Fruit fly (Drosophila melanogaster): ENCODE results near the gene Jig.
A peak's percentile ranks its signal among the peaks of the same experiment; 100 is the strongest.

Gene Jig

DNA sequence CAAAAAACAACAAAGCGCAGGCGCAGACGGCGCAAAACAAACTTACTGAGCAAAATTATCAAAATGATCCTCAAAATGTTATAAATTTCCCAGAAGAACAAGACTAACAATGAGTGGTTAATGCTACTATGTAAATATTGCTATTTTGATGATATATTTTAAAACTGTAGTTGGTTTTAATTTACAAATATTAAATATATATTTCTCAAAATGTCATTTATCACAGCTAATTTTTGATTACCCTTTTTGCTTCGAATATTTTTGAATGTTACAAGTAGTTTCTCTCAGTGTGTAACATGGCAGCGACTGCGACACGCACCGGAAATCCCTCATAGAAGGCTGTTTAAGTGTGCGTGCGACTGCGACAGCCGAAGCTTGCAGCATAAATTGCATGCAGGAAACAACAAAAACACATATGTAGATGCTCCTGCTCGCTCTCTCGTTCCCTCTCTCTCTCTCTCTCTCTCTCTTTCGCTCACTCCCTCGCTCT, 37.2 kb downstream of the Jig start (continued):
- TF ChIP-seq CG42726 (GFP tag; IDR thresholded peaks at IDR 0.05; ENCODE audit: partially characterized antibody): no peak
- TF ChIP-seq CG12219 (GFP tag; optimal IDR thresholded peaks at IDR 0.05): no peak
- no peak for TF ChIP-seq scrt (GFP tag; optimal IDR thresholded peaks at IDR 0.05)
- TF ChIP-seq CG18764 (GFP tag; optimal IDR thresholded peaks at IDR 0.05): no peak
- TF ChIP-seq CG10274 (GFP tag; optimal IDR thresholded peaks at IDR 0.05): no peak
- TF ChIP-seq abd-A (tag; optimal IDR thresholded peaks at IDR 0.05): no peak
- peak; percentile 1 for TF ChIP-seq CG2875 (GFP tag; optimal IDR thresholded peaks at IDR 0.05)
- TF ChIP-seq salm (tag; optimal IDR thresholded peaks at IDR 0.05): no peak
- no peak for TF ChIP-seq ab (GFP tag; optimal IDR thresholded peaks at IDR 0.05)
- no peak for TF ChIP-seq CG11398 (GFP tag; optimal IDR thresholded peaks at IDR 0.05)
- TF ChIP-seq disco-r (GFP tag; optimal IDR thresholded peaks at IDR 0.05): no peak
- no peak for TF ChIP-seq hbn (GFP tag; IDR thresholded peaks at IDR 0.05; ENCODE audit: partially characterized antibody)
- no peak for TF ChIP-seq Dek (tag; optimal IDR thresholded peaks at IDR 0.05)
- no peak for TF ChIP-seq shn (GFP tag; optimal IDR thresholded peaks at IDR 0.05)
- no peak for TF ChIP-seq CG17612 (GFP tag; IDR thresholded peaks at IDR 0.05)
- peak; percentile 60 for TF ChIP-seq CG17361 (GFP tag; IDR thresholded peaks at IDR 0.05)
- TF ChIP-seq Hsf (GFP tag; optimal IDR thresholded peaks at IDR 0.05): no peak
- no peak for TF ChIP-seq CG6683 (GFP tag; optimal IDR thresholded peaks at IDR 0.05)
- no peak for TF ChIP-seq CG7987 (GFP tag; optimal IDR thresholded peaks at IDR 0.05)
- peak; percentile 21 for TF ChIP-seq trem (tag; optimal IDR thresholded peaks at IDR 0.05)
- TF ChIP-seq crp (GFP tag; optimal IDR thresholded peaks at IDR 0.05): no peak
- TF ChIP-seq CG18476 (GFP tag; optimal IDR thresholded peaks at IDR 0.05): peak; percentile 10
- no peak for TF ChIP-seq knrl (GFP tag; IDR thresholded peaks at IDR 0.05; ENCODE audit: partially characterized antibody)
- TF ChIP-seq Drgx (GFP tag; IDR thresholded peaks at IDR 0.05): no peak
- no peak for TF ChIP-seq Nf-YB (GFP tag; optimal IDR thresholded peaks at IDR 0.05)
- no peak for TF ChIP-seq CG16813 (GFP tag; IDR thresholded peaks at IDR 0.05; ENCODE audit: partially characterized antibody)
- TF ChIP-seq cwo (GFP tag; optimal IDR thresholded peaks at IDR 0.05): no peak
- TF ChIP-seq CG18599 (GFP tag; optimal IDR thresholded peaks at IDR 0.05): peak; percentile 12
- TF ChIP-seq CG8281 (tag; optimal IDR thresholded peaks at IDR 0.05): no peak
- TF ChIP-seq HLH54F (GFP tag; optimal IDR thresholded peaks at IDR 0.05): no peak

dm6 chr3R:14608892-14609692, 48.4 kb downstream of the Jig start, which contains the start of gene CG14853:
Gene CG14853, plus strand, starts transcription at chr3R:14609642.
- TF ChIP-seq CG4424 (GFP tag; optimal IDR thresholded peaks at IDR 0.05) (peak; percentile 60), CG9932 (GFP tag; IDR thresholded peaks at IDR 0.05) (peak; percentile 70), nerfin-1 (tag; optimal IDR thresholded peaks at IDR 0.05) (peak; percentile 65), CG4707 (GFP tag; optimal IDR thresholded peaks at IDR 0.05) (peak; percentile 70), sim (GFP tag; IDR thresholded peaks at IDR 0.05) (peak; percentile 4; the same call in 1 of the 2 replicates), CG2712 (tag; optimal IDR thresholded peaks at IDR 0.05) (peak; percentile 92), CG17328 (GFP tag; IDR thresholded peaks at IDR 0.05) (peak; percentile 82), Dad (GFP tag; optimal IDR thresholded peaks at IDR 0.05) (no peak), CG8281 (tag; optimal IDR thresholded peaks at IDR 0.05) (peak; percentile 29), Fer3 (tag; optimal IDR thresholded peaks at IDR 0.05) (peak; percentile 43), kni (GFP tag; optimal IDR thresholded peaks at IDR 0.05) (peak; percentile 59), CG11398 (GFP tag; optimal IDR thresholded peaks at IDR 0.05) (peak; percentile 38), CG31224 (GFP tag; IDR thresholded peaks at IDR 0.05) (peak; percentile 7; the same call in 1 of the 2 replicates), HmgZ (tag; optimal IDR thresholded peaks at IDR 0.05) (peak; percentile 71), gsb-n (tag; optimal IDR thresholded peaks at IDR 0.05) (peak; percentile 29), CG7839 (tag; optimal IDR thresholded peaks at IDR 0.05) (peak; percentile 93), Camta (GFP tag; optimal IDR thresholded peaks at IDR 0.05) (no peak), peb (GFP tag; IDR thresholded peaks at IDR 0.05) (no peak; the same call in 1 of the 2 replicates), nerfin-2 (GFP tag; IDR thresholded peaks at IDR 0.05; ENCODE audit: partially characterized antibody) (no peak), CG18011 (GFP tag; optimal IDR thresholded peaks at IDR 0.05) (peak; percentile 50)
